Worm (Caenorhabditis elegans) whole organism, L3 larva: Measurements from ENCODE around the gene W02G9.4.

ENCODE experiments used
- egl-27 ChIP-seq: sonication (generic microtip); optimal IDR thresholded peaks from 4 replicates; lab custom pipeline; 2017; ENCODE audit warnings: missing biosample characterization, missing genetic modification reagents, missing genetic modification characterization
- nhr-11 ChIP-seq: fragments of 150-350 bp; optimal IDR thresholded peaks from 2 replicates; lab custom pipeline; 2014; ENCODE audit warnings: missing biosample characterization, missing genetic modification characterization
- nhr-237 ChIP-seq: fragments of 150-350 bp; optimal IDR thresholded peaks from 2 replicates; lab custom pipeline; 2014; ENCODE audit warnings: missing biosample characterization, missing genetic modification characterization
- nhr-25 ChIP-seq: sonication (generic microtip); optimal IDR thresholded peaks from 2 replicates; lab custom pipeline; 2017; ENCODE audit warnings: missing biosample characterization, missing genetic modification characterization
- ztf-4 ChIP-seq: fragments of 150-350 bp; optimal IDR thresholded peaks from 2 replicates; lab custom pipeline; 2014; ENCODE audit warnings: missing biosample characterization, missing genetic modification characterization

DNA sequence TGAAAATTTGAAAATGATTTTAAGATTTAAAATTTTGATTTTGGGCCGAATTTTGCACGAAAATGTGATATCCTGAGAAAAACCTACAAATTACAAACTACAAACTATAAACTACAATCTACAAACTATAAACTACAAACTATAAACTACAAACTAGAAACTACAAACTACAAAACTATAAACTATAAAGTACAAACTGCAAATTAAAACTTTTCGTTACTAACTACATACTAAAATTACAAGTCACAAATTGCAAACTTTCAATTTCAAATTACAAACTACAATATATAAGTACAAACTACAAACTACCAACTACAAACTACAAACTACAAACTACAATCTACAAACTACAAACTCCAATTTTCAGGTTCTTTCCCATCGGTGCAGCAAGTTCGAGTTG lies 16.8 kb downstream of the W02G9.4 start:
- TF ChIP-seq nhr-237 (tag; lab: Kevin White, UChicago) (no peak), egl-27 (tag; lab: Kevin White, UChicago) (no peak), ztf-4 (tag; lab: Kevin White, UChicago) (no peak), nhr-11 (tag; lab: Kevin White, UChicago) (no peak), nhr-25 (tag; lab: Kevin White, UChicago) (no peak)
